Worm (Caenorhabditis elegans) whole organism, early embryonic: ENCODE results near the gene C08A9.10.

Experiments used
- B0310.2 ChIP-seq: sonication (generic microtip); optimal IDR thresholded peaks from 2 replicates; lab custom pipeline; 2016; ENCODE audit warnings: mild to moderate bottlenecking, missing genetic modification characterization, missing compliant biosample characterization
- F13C5.2 ChIP-seq: sonication (generic microtip); optimal IDR thresholded peaks from 2 replicates; lab custom pipeline; 2017; ENCODE audit warnings: mild to moderate bottlenecking, missing genetic modification characterization, inconsistent platforms, missing compliant biosample characterization
- aly-1 ChIP-seq: sonication (generic microtip); optimal IDR thresholded peaks from 2 replicates; lab custom pipeline; 2016; ENCODE audit warnings: missing genetic modification characterization, missing compliant biosample characterization
- ama-1 ChIP-seq: fragments of 150-350 bp; optimal IDR thresholded peaks from 2 replicates; lab custom pipeline; 2014
- ceh-13 ChIP-seq: fragments of 200-800 bp; sonication (Bioruptor generic); optimal IDR thresholded peaks from 2 replicates; lab custom pipeline; 2018; ENCODE audit warnings: mild to moderate bottlenecking, missing genetic modification characterization, missing compliant biosample characterization
- ceh-36 ChIP-seq: sonication (generic microtip); optimal IDR thresholded peaks from 2 replicates; lab custom pipeline; 2016; ENCODE audit warnings: missing genetic modification characterization, inconsistent platforms, missing compliant biosample characterization
- ets-7 ChIP-seq: sonication (generic microtip); optimal IDR thresholded peaks from 2 replicates; lab custom pipeline; 2016; ENCODE audit warnings: missing genotype, missing genetic modification characterization, missing compliant biosample characterization
- flt-1 ChIP-seq: fragments of 200-800 bp; sonication (Bioruptor generic); IDR thresholded peaks from 2 replicates; pipeline ENCODE4 v1.3.6; 2022; ENCODE audit warnings: missing genetic modification characterization, missing compliant biosample characterization
- hmbx-1 ChIP-seq: sonication (generic microtip); optimal IDR thresholded peaks from 2 replicates; lab custom pipeline; 2016; ENCODE audit warnings: mild to moderate bottlenecking, missing genetic modification characterization, missing compliant biosample characterization
- hmg-4 ChIP-seq: fragments of 200-800 bp; sonication (Bioruptor generic); optimal IDR thresholded peaks from 2 replicates; lab custom pipeline; 2018; ENCODE audit warnings: mild to moderate bottlenecking, missing genetic modification characterization, missing compliant biosample characterization
- hnd-1 ChIP-seq: sonication (generic microtip); optimal IDR thresholded peaks from 2 replicates; lab custom pipeline; 2016; ENCODE audit warnings: missing genetic modification characterization, missing compliant biosample characterization
- pes-1 ChIP-seq: fragments of 200-800 bp; sonication (Bioruptor generic); IDR thresholded peaks from 2 replicates; pipeline ENCODE4 v1.3.6; 2022; ENCODE audit warnings: missing genetic modification reagents, missing genetic modification characterization, missing compliant biosample characterization
- scrt-1 ChIP-seq: fragments of 200-800 bp; sonication (Bioruptor generic); IDR thresholded peaks from 2 replicates; pipeline ENCODE4 v1.3.6; 2022; ENCODE audit warnings: missing genetic modification characterization, missing compliant biosample characterization
- sea-1 ChIP-seq: fragments of 200-800 bp; sonication (Bioruptor generic); conservative IDR thresholded peaks from 2 replicates; pipeline ENCODE4 v1.3.6; 2022; ENCODE audit warnings: missing genetic modification characterization, missing compliant biosample characterization
- tbx-11 ChIP-seq: fragments of 200-800 bp; sonication (Bioruptor generic); IDR thresholded peaks from 2 replicates; pipeline ENCODE4 v1.3.6; 2022; ENCODE audit warnings: missing genetic modification characterization, missing compliant biosample characterization
- tbx-37 ChIP-seq: fragments of 200-800 bp; sonication (Bioruptor generic); conservative IDR thresholded peaks from 2 replicates; pipeline ENCODE4 v1.3.6; 2022; ENCODE audit warnings: missing genetic modification reagents, missing genetic modification characterization, missing compliant biosample characterization
- tra-4 ChIP-seq: sonication (generic microtip); optimal IDR thresholded peaks from 2 replicates; lab custom pipeline; 2017; ENCODE audit warnings: missing genetic modification characterization, missing compliant biosample characterization

Gene C08A9.10

DNA sequence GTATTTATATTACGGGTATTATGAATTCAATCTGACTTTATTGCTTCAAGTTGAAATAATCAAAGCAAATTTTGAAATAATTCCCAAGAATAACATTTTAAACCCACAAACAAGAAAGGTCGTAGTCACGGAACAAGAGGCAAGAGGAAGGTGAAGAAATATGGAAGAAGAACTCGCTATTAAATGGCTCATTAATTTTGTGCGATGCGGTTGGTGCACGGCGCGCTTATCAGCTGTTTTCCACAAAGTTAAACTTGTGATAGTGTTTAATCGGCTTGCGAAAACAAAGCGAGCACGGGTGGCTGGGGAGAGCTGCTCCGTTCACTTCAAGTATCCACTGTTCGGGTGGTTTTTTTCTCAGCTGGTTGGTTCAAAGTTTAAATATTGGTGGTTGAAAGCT, 14.0 kb upstream of the C08A9.10 start:
- TF ChIP-seq sea-1 (GFP tag; lab: Robert Waterston, UW) (no peak), tbx-11 (GFP tag; lab: Robert Waterston, UW) (no peak)

ce11 chrX:17070495-17070894, 10.5 kb upstream of the C08A9.10 start:
- TF ChIP-seq aly-1 (tag; lab: Kevin White, UChicago) (no peak), hmbx-1 (no peak), ets-7 (tag; lab: Kevin White, UChicago) (no peak), ceh-13 (no peak), tbx-11 (GFP tag; lab: Robert Waterston, UW) (no peak), hmg-4 (GFP tag; lab: Kevin White, UChicago) (no peak), scrt-1 (GFP tag; lab: Robert Waterston, UW) (no peak), tbx-37 (GFP tag; lab: Robert Waterston, UW) (no peak), ama-1 (lab: Kevin White, UChicago) (no peak), ceh-36 (tag; lab: Kevin White, UChicago) (no peak), flt-1 (GFP tag; lab: Robert Waterston, UW) (no peak), B0310.2 (no peak), sea-1 (GFP tag; lab: Robert Waterston, UW) (no peak), tra-4 (tag; lab: Kevin White, UChicago) (no peak), hnd-1 (tag; lab: Kevin White, UChicago) (no peak), F13C5.2 (tag; lab: Kevin White, UChicago) (no peak), pes-1 (GFP tag; lab: Robert Waterston, UW) (no peak)

ce11 chrX:17072088-17072487, 8.9 kb upstream of the C08A9.10 start, which contains the start of gene C30G4.4:
C30G4.4 (minus strand) TSS chrX:17072188.
- TF ChIP-seq sea-1 (GFP tag; lab: Robert Waterston, UW) (no peak), hmbx-1 (no peak), ceh-13 (no peak), tbx-37 (GFP tag; lab: Robert Waterston, UW) (no peak), F13C5.2 (tag; lab: Kevin White, UChicago) (no peak), B0310.2 (no peak), scrt-1 (GFP tag; lab: Robert Waterston, UW) (no peak), ceh-36 (tag; lab: Kevin White, UChicago) (no peak), flt-1 (GFP tag; lab: Robert Waterston, UW) (no peak), hnd-1 (tag; lab: Kevin White, UChicago) (no peak), aly-1 (tag; lab: Kevin White, UChicago) (no peak), ama-1 (lab: Kevin White, UChicago) (no peak)

DNA sequence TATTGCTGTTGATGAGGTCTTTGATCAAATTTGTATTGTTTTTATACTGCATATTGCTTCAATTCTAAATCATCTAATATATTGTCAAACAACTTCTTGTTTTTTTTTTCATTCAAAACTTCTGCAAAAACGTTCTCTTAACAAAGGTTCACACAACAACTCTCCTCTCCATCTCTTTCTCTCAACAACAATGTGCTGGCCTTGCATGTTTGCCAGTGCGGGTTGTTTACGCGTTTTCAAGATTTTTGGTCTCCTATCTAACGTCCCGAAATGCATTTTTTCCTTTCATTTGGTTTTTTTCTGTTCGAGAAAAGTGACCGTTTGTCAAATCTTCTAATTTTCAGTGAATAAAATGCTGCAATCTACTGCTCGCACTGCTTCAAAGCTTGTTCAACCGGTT, 11.4 kb downstream of the C08A9.10 start, which contains the start of gene sod-3:
Gene sod-3 (plus strand): TSS at position 338 of the 400 bp plus-strand sequence.
- TF ChIP-seq ceh-13 (no peak), tbx-11 (GFP tag; lab: Robert Waterston, UW) (no peak), B0310.2 (no peak), scrt-1 (GFP tag; lab: Robert Waterston, UW) (no peak), flt-1 (GFP tag; lab: Robert Waterston, UW) (no peak), sea-1 (GFP tag; lab: Robert Waterston, UW) (no peak), tra-4 (tag; lab: Kevin White, UChicago) (no peak), F13C5.2 (tag; lab: Kevin White, UChicago) (no peak), aly-1 (tag; lab: Kevin White, UChicago) (no peak)

ce11 chrX:17093199-17093598, 12.2 kb downstream of the C08A9.10 start, which contains the start of gene C08A9.3:
C08A9.3 (minus strand) TSS chrX:17093299.
- TF ChIP-seq ama-1 (lab: Kevin White, UChicago) (no peak), tra-4 (tag; lab: Kevin White, UChicago) (no peak), B0310.2 (no peak), sea-1 (GFP tag; lab: Robert Waterston, UW) (no peak), ets-7 (tag; lab: Kevin White, UChicago) (no peak), tbx-11 (GFP tag; lab: Robert Waterston, UW) (no peak), ceh-13 (no peak), hmg-4 (GFP tag; lab: Kevin White, UChicago) (no peak), flt-1 (GFP tag; lab: Robert Waterston, UW) (no peak), hnd-1 (tag; lab: Kevin White, UChicago) (no peak), pes-1 (GFP tag; lab: Robert Waterston, UW) (no peak), F13C5.2 (tag; lab: Kevin White, UChicago) (no peak), scrt-1 (GFP tag; lab: Robert Waterston, UW) (no peak), hmbx-1 (no peak), tbx-37 (GFP tag; lab: Robert Waterston, UW) (no peak), ceh-36 (tag; lab: Kevin White, UChicago) (no peak)

DNA sequence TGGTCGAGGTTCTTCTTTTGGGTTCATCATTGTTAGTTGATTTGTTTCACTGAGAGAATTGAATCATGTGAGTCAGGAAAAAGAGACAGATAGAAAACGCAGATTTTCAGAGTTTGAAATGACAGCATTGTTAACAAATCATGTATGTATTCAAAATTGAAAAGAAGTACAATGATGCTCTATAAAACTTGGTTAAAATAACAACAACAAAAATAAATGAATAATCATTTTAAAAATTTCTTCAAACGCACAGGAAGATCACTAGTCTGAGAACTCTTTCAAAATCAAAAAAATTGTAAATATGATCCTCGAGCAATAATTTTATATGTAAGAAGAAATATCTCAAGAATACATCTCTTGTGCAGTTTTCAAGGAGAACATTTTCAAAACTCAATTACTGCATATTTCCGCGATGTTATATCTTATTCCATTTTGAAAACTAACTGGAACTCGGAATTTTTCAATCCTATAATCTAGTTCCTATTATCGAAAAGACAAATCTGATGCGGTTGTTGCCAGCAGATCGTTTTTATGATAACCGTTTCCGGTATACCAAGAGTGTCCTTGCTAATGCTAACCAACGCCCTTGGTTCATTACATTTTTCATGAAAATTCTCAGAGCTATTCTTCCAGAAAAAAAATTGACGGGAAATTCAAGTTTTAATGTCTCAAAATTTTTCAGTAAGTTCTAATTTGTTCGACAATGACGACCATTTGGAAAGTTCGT, 15.7 kb downstream of the C08A9.10 start, which contains the start of gene lido-1:
Gene lido-1 (minus strand): TSS at position 51 of the 727 bp plus-strand sequence.
- no peak for TF ChIP-seq ama-1 (lab: Kevin White, UChicago)
- TF ChIP-seq ceh-36 (tag; lab: Kevin White, UChicago): no peak
- no peak for TF ChIP-seq hmbx-1
- TF ChIP-seq scrt-1 (GFP tag; lab: Robert Waterston, UW): no peak
- TF ChIP-seq aly-1 (tag; lab: Kevin White, UChicago): no peak
- no peak for TF ChIP-seq tbx-11 (GFP tag; lab: Robert Waterston, UW)
- TF ChIP-seq hmg-4 (GFP tag; lab: Kevin White, UChicago): no peak
- no peak for TF ChIP-seq flt-1 (GFP tag; lab: Robert Waterston, UW)
- no peak for TF ChIP-seq B0310.2
- no peak for TF ChIP-seq hnd-1 (tag; lab: Kevin White, UChicago)
- TF ChIP-seq ets-7 (tag; lab: Kevin White, UChicago): no peak

DNA sequence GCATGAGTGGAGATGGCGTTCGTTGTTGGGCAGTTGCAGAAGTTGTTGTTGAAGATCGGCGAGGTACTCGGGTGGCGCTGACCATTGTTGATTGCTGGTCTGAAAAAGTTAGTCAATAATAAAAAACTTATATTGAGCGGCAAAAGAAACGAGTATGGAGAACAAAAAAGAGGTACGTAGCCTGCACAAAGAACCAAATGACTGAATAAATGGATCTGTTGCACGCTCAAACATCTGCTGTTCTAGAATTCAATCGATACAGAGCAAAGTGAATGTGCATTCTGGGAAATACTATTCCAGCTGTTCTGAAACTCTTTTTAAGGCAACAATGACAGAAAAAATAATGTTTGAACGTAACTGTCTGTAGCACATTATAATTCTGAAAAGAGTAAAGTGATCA, 19.7 kb downstream of the C08A9.10 start, which contains the start of gene lido-2:
Gene lido-2 (minus strand): TSS at position 101 of the 400 bp plus-strand sequence.
- no peak for TF ChIP-seq ama-1 (lab: Kevin White, UChicago)
- TF ChIP-seq scrt-1 (GFP tag; lab: Robert Waterston, UW): no peak
- no peak for TF ChIP-seq hnd-1 (tag; lab: Kevin White, UChicago)
- no peak for TF ChIP-seq ets-7 (tag; lab: Kevin White, UChicago)
- TF ChIP-seq ceh-36 (tag; lab: Kevin White, UChicago): no peak
- TF ChIP-seq aly-1 (tag; lab: Kevin White, UChicago): no peak
- no peak for TF ChIP-seq hmg-4 (GFP tag; lab: Kevin White, UChicago)
- TF ChIP-seq tbx-11 (GFP tag; lab: Robert Waterston, UW): no peak
- no peak for TF ChIP-seq sea-1 (GFP tag; lab: Robert Waterston, UW)
- no peak for TF ChIP-seq F13C5.2 (tag; lab: Kevin White, UChicago)
- TF ChIP-seq tbx-37 (GFP tag; lab: Robert Waterston, UW): no peak
- no peak for TF ChIP-seq hmbx-1
- no peak for TF ChIP-seq pes-1 (GFP tag; lab: Robert Waterston, UW)
- no peak for TF ChIP-seq B0310.2
